Fruit fly (Drosophila melanogaster) whole organism, wandering third instar larva: Measurements from ENCODE around the gene CG31287.

Experiments
- CG9705 ChIP-seq: fragments of 200-800 bp; sonication (Bioruptor generic); optimal IDR thresholded peaks from 2 replicates; lab custom pipeline; 2018; ENCODE audit warnings: missing biosample characterization, mild to moderate bottlenecking, missing genetic modification characterization
- CrebA ChIP-seq: fragments of 200-800 bp; sonication (Bioruptor generic); optimal IDR thresholded peaks from 2 replicates; lab custom pipeline; 2016; ENCODE audit warnings: missing biosample characterization, mild to moderate bottlenecking, missing genetic modification characterization, borderline replicate concordance
- GATAd ChIP-seq: sonication (Bioruptor generic); optimal IDR thresholded peaks from 2 replicates; lab custom pipeline; 2016; ENCODE audit warnings: missing biosample characterization, missing genetic modification characterization
- HLH106 ChIP-seq: fragments of 200-800 bp; optimal IDR thresholded peaks from 3 replicates; lab custom pipeline; 2019; ENCODE audit warnings: missing biosample characterization, mild to moderate bottlenecking, missing genetic modification characterization, moderate library complexity
- Hnf4 ChIP-seq: fragments of 200-800 bp; sonication (Bioruptor generic); optimal IDR thresholded peaks from 2 replicates; lab custom pipeline; 2016; ENCODE audit warnings: missing biosample characterization, mild to moderate bottlenecking, missing genetic modification characterization
- Hr78 ChIP-seq: fragments of >200 bp; optimal IDR thresholded peaks from 2 replicates; lab custom pipeline; 2017; ENCODE audit warnings: missing biosample characterization, missing genetic modification characterization
- Hr83 ChIP-seq: fragments of 200-300 bp; sonication (Bioruptor generic); optimal IDR thresholded peaks from 2 replicates; lab custom pipeline; 2016; ENCODE audit warnings: missing biosample characterization, mild to moderate bottlenecking, missing genetic modification characterization, moderate library complexity; ENCODE audit not compliant: poor library complexity, severe bottlenecking
- Jra ChIP-seq: sonication (Bioruptor generic); optimal IDR thresholded peaks from 2 replicates; lab custom pipeline; 2016; ENCODE audit warnings: missing biosample characterization, missing genetic modification characterization
- Mio ChIP-seq: sonication (Bioruptor generic); optimal IDR thresholded peaks from 2 replicates; lab custom pipeline; 2016; ENCODE audit warnings: missing biosample characterization, missing genetic modification characterization
- Myc ChIP-seq: fragments of >200 bp; optimal IDR thresholded peaks from 2 replicates; lab custom pipeline; 2017
- OdsH ChIP-seq: fragments of 200-800 bp; sonication (Bioruptor generic); optimal IDR thresholded peaks from 2 replicates; lab custom pipeline; 2016; ENCODE audit warnings: missing biosample characterization, mild to moderate bottlenecking, missing genetic modification characterization
- Rel ChIP-seq, 2 experiments: fragments of 200-800 bp; sonication (Bioruptor generic) in 1 of 2; optimal IDR thresholded peaks; 2 replicates in 1 of 2; 3 replicates in 1 of 2; lab custom pipeline; 2016 to 2019; ENCODE audit warnings: mild to moderate bottlenecking in 2 of 2, missing biosample characterization in 2 of 2, missing genetic modification characterization in 2 of 2, moderate library complexity in 1 of 2
- Sp1 ChIP-seq: fragments of 200-800 bp; sonication (Bioruptor generic); optimal IDR thresholded peaks from 3 replicates; lab custom pipeline; 2019; ENCODE audit warnings: missing biosample characterization, mild to moderate bottlenecking, missing genetic modification characterization, moderate library complexity
- Vsx2 ChIP-seq: fragments of 200-300, 225-300 bp; sonication (Bioruptor generic); optimal IDR thresholded peaks from 2 replicates; lab custom pipeline; 2018; ENCODE audit warnings: missing biosample characterization, missing genetic modification characterization; ENCODE audit not compliant: partially characterized antibody
- br ChIP-seq: fragments of 200-800 bp; sonication (Bioruptor generic); optimal IDR thresholded peaks from 2 replicates; lab custom pipeline; 2016; ENCODE audit warnings: missing biosample characterization, missing genetic modification characterization
- brk ChIP-seq: fragments of 200-800 bp; sonication (Bioruptor generic); optimal IDR thresholded peaks from 2 replicates; lab custom pipeline; 2016; ENCODE audit warnings: missing biosample characterization, mild to moderate bottlenecking, missing genetic modification characterization
- dl ChIP-seq, 2 experiments: fragments of 175-275, 200-275 bp in 1 of 2; fragments of 200-275 bp in 1 of 2; sonication (Bioruptor generic); optimal IDR thresholded peaks; lab custom pipeline; 2018; ENCODE audit warnings: mild to moderate bottlenecking in 2 of 2, missing biosample characterization in 2 of 2, missing genetic modification characterization in 2 of 2, moderate library complexity in 2 of 2; ENCODE audit not compliant: partially characterized antibody in 2 of 2, insufficient read depth in 1 of 2
- dmrt93B ChIP-seq: fragments of 200-800 bp; sonication (Bioruptor generic); optimal IDR thresholded peaks from 2 replicates; lab custom pipeline; 2018; ENCODE audit warnings: missing biosample characterization, mild to moderate bottlenecking, missing genetic modification characterization
- dsf ChIP-seq: sonication (Bioruptor generic); optimal IDR thresholded peaks from 2 replicates; lab custom pipeline; 2016; ENCODE audit warnings: missing biosample characterization, missing genetic modification characterization, borderline replicate concordance
- ey ChIP-seq: fragments of 200-800 bp; sonication (Bioruptor generic); optimal IDR thresholded peaks from 2 replicates; lab custom pipeline; 2016; ENCODE audit warnings: missing biosample characterization, missing genetic modification characterization
- foxo ChIP-seq, 2 experiments: fragments of 200-800 bp; sonication (Bioruptor generic); optimal IDR thresholded peaks; 2 replicates in 1 of 2; 3 replicates in 1 of 2; lab custom pipeline; 2016 to 2017; ENCODE audit warnings: missing biosample characterization in 2 of 2, missing genetic modification characterization in 2 of 2
- fru ChIP-seq: fragments of 200-800 bp; sonication (Bioruptor generic); optimal IDR thresholded peaks from 3 replicates; lab custom pipeline; 2016; ENCODE audit warnings: missing biosample characterization, mild to moderate bottlenecking, missing genetic modification characterization
- h ChIP-seq: fragments of 200-800 bp; sonication (Bioruptor generic); optimal IDR thresholded peaks from 3 replicates; lab custom pipeline; 2016; ENCODE audit warnings: missing biosample characterization, mild to moderate bottlenecking, missing genetic modification characterization
- jim ChIP-seq: fragments of 175-275, 200-325 bp; sonication (Bioruptor generic); optimal IDR thresholded peaks from 2 replicates; lab custom pipeline; 2016; ENCODE audit warnings: missing biosample characterization, mild to moderate bottlenecking, missing genetic modification characterization
- lola ChIP-seq: fragments of >200 bp; optimal IDR thresholded peaks from 2 replicates; lab custom pipeline; 2017; ENCODE audit warnings: missing biosample characterization, missing genetic modification characterization
- pan ChIP-seq: fragments of >200 bp; optimal IDR thresholded peaks from 2 replicates; lab custom pipeline; 2017
- psq ChIP-seq: fragments of 200-800 bp; sonication (Bioruptor generic); optimal IDR thresholded peaks from 3 replicates; lab custom pipeline; 2017; ENCODE audit warnings: missing biosample characterization, mild to moderate bottlenecking, missing genetic modification characterization, moderate library complexity
- rgr ChIP-seq: fragments of 200-800 bp; sonication (Bioruptor generic); optimal IDR thresholded peaks from 3 replicates; lab custom pipeline; 2016; ENCODE audit warnings: missing biosample characterization, mild to moderate bottlenecking, missing genetic modification characterization
- sage ChIP-seq: fragments of 200-800 bp; sonication (Bioruptor generic); optimal IDR thresholded peaks from 2 replicates; lab custom pipeline; 2016; ENCODE audit warnings: missing biosample characterization, mild to moderate bottlenecking, missing genetic modification characterization
- sv ChIP-seq: fragments of 200-800 bp; sonication (Bioruptor generic); optimal IDR thresholded peaks from 3 replicates; lab custom pipeline; 2016; ENCODE audit warnings: missing biosample characterization, missing genetic modification characterization
- tai ChIP-seq: sonication (Bioruptor generic); optimal IDR thresholded peaks from 2 replicates; lab custom pipeline; 2016; ENCODE audit warnings: missing biosample characterization, missing genetic modification characterization
- woc ChIP-seq: sonication (Bioruptor generic); optimal IDR thresholded peaks from 2 replicates; lab custom pipeline; 2016; ENCODE audit warnings: missing biosample characterization, mild to moderate bottlenecking, missing genetic modification characterization

CG31287 gene

DNA sequence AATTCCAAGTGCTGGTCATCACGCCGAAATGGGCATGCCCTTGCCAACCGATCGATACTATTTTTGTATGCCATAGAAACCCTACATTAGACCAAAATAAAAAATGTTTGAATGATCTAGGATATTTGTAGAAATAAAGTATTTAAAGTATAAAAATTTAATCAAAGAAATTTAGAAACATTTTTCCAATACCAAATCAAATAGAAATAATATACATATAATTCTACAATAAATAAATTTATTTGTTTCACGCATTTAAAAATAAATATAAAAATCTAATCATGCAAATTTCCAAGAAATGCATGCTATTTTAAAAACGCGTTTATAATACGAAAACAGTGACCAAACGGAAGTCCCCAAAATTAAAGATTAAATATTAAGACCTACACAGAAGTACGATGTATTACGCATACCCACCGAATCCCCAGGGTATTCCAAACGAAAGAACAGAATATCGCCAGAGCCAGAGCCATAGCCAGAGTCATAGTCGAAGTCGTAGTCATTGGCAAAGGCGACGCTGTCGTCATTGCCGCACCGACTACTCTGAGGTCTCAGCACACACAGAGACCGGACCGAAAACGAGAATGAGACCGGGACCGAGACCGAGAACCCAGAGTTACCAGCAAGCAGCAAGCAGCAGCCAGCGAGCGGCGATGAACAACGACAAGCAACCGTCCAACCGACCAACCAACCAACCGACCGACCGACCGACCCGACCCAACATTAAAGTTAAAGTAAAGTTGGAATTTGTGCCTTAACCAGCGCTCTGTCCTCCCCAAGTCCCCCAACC, 5.9 kb downstream of the CG31287 start:
- TF ChIP-seq Hnf4 (GFP tag; lab: Kevin White, UChicago): peak; percentile 48
- TF ChIP-seq Vsx2 (GFP tag; lab: Kevin White, UChicago): no peak
- no peak for TF ChIP-seq sage (GFP tag; lab: Kevin White, UChicago)
- peak; percentile 60 for TF ChIP-seq OdsH (GFP tag; lab: Kevin White, UChicago)
- TF ChIP-seq dsf: no peak
- TF ChIP-seq h: peak; percentile 14
- TF ChIP-seq Rel (GFP tag; optimal IDR thresholded peaks at IDR 0.05; lab: Kevin White, UChicago): no peak
- TF ChIP-seq Rel (tag; optimal IDR thresholded peaks at IDR 0.05; lab: Kevin White, UChicago): no peak
- TF ChIP-seq CG9705 (GFP tag; lab: Kevin White, UChicago): no peak
- peak; percentile 5 for TF ChIP-seq psq (GFP tag; lab: Kevin White, UChicago)
- peak; percentile 54 for TF ChIP-seq HLH106
- TF ChIP-seq ey (GFP tag; lab: Kevin White, UChicago): peak; percentile 14
- peak; percentile 39 for TF ChIP-seq fru (GFP tag; lab: Kevin White, UChicago)
- no peak for TF ChIP-seq Myc (lab: Kevin White, UChicago)
- TF ChIP-seq woc (GFP tag; lab: Kevin White, UChicago): peak; percentile 61
- no peak for TF ChIP-seq sv (GFP tag; lab: Kevin White, UChicago)
- no peak for TF ChIP-seq brk (GFP tag; lab: Kevin White, UChicago)
- peak; percentile 47 for TF ChIP-seq dmrt93B
- TF ChIP-seq GATAd (GFP tag; lab: Kevin White, UChicago): no peak
- TF ChIP-seq foxo (GFP tag; optimal IDR thresholded peaks at IDR 0.05; lab: Kevin White, UChicago): peak in 1 of 2 experiments; percentile 58
- peak; percentile 37 for TF ChIP-seq rgr (GFP tag; lab: Kevin White, UChicago)
- peak; percentile 33 for TF ChIP-seq jim (GFP tag; lab: Kevin White, UChicago)
- TF ChIP-seq br (GFP tag; lab: Kevin White, UChicago): peak; percentile 19
- peak; percentile 64 for TF ChIP-seq Sp1

DNA sequence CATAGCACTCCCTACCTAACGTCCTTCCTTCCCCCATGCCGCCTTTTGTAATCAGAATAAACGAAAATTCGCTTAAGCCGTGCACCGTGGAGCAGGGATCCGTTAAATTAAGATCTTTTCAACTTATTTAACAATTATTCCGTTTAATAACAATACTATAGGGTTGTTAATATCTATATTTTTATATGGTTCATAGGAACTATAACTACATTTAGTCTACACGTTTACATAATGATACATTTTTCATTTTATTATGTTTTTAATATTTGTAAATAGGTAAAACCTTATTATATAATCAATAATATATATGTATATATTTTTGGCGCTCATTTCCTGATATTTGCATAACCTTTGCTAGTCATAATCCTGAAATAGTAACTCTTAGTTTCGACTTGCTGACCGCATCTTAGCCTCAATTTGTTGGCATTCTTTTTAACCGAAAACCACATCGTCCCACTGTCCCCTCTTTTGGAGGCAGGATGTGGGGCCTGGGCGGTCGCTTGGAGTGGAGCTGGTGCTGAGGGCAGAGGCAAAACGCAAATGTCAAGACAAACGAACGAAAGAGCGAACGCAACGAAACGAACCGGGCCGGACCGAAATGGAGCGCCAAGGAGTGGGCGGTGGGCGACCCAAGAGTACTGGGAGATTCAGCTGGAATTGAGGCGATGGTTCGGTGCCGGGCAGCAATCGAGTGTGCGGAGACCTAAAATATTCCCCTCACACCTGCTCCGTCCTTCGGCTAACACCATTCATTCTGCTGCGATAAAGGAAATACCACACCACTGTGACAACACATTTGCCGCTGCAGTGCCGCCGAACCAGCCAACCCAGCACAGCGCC, 6.8 kb downstream of the CG31287 start:
- peak; percentile 80 for TF ChIP-seq HLH106
- TF ChIP-seq Sp1: peak; percentile 91
- no peak for TF ChIP-seq pan (lab: Kevin White, UChicago)
- TF ChIP-seq br (GFP tag; lab: Kevin White, UChicago): peak; percentile 22
- peak; percentile 7 for TF ChIP-seq CrebA (GFP tag; lab: Kevin White, UChicago)
- peak; percentile 71 for TF ChIP-seq rgr (GFP tag; lab: Kevin White, UChicago)
- TF ChIP-seq foxo (GFP tag; optimal IDR thresholded peaks at IDR 0.05; lab: Kevin White, UChicago): peak in 1 of 2 experiments; percentile 77
- TF ChIP-seq tai (GFP tag; lab: Kevin White, UChicago): peak; percentile 27
- TF ChIP-seq h: peak; percentile 25
- TF ChIP-seq Hr78: no peak
- TF ChIP-seq sv (GFP tag; lab: Kevin White, UChicago): no peak
- TF ChIP-seq dmrt93B: peak; percentile 65
- peak; percentile 90 for TF ChIP-seq psq (GFP tag; lab: Kevin White, UChicago)
- TF ChIP-seq dl (GFP tag; optimal IDR thresholded peaks at IDR 0.05; lab: Kevin White, UChicago; ENCODE audit: insufficient read depth in 1 of 2, partially characterized antibody in 2 of 2): peak in 1 of 2 experiments; percentile 1
- TF ChIP-seq OdsH (GFP tag; lab: Kevin White, UChicago): peak; percentile 74
- TF ChIP-seq ey (GFP tag; lab: Kevin White, UChicago): peak; percentile 19
- peak; percentile 42 for TF ChIP-seq fru (GFP tag; lab: Kevin White, UChicago)
- TF ChIP-seq CG9705 (GFP tag; lab: Kevin White, UChicago): peak; percentile 51
- no peak for TF ChIP-seq Myc (lab: Kevin White, UChicago)
- no peak for TF ChIP-seq Hr83 (GFP tag; lab: Kevin White, UChicago)
- TF ChIP-seq, all 38 proteins: peak for 15

DNA sequence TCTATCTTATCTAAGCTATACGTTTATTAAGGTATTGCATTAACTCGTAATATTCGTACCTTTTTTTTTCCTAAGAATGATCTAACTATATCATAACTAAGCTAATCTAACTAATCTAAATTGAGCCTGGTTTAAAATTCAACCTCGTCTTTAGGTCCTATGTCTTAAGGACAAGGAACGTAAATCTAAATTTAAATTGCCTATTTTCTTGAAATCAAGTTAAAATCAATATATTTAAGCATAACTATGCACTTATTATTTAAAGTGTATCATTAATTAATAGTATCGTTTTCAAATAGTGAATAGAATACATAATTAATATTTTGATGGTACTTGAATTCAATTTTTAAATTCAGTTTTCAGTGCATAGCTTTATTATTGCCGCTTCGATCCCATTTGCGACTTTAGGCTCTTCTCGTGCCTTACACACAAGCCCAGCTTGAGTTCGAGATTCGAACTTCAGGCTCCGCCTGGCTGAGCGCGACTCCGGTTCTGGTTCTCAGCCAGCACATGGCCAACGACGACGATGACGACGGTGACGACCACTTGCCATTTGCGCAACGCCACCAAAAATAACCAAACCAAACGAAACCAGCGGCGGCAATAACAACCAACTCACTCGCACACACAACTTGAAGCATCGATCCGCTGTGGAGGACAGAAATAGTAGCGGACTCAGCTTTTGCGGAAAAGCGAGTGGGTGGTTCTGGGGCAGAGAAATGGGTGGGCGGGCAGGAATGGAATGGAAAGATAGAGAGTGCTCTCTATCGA, 7.8 kb downstream of the CG31287 start:
- TF ChIP-seq GATAd (GFP tag; lab: Kevin White, UChicago) (no peak), dl (GFP tag; optimal IDR thresholded peaks at IDR 0.05; lab: Kevin White, UChicago; ENCODE audit: insufficient read depth in 1 of 2, partially characterized antibody in 2 of 2) (peak in 1 of 2 experiments; percentile 5), Hnf4 (GFP tag; lab: Kevin White, UChicago) (peak; percentile 9), Jra (GFP tag; lab: Kevin White, UChicago) (no peak), sage (GFP tag; lab: Kevin White, UChicago) (no peak), br (GFP tag; lab: Kevin White, UChicago) (no peak), Hr78 (no peak), tai (GFP tag; lab: Kevin White, UChicago) (peak; percentile 21), lola (GFP tag; lab: Kevin White, UChicago) (no peak), CG9705 (GFP tag; lab: Kevin White, UChicago) (no peak), ey (GFP tag; lab: Kevin White, UChicago) (peak; percentile 2), Rel (GFP tag; optimal IDR thresholded peaks at IDR 0.05; lab: Kevin White, UChicago) (no peak), Rel (tag; optimal IDR thresholded peaks at IDR 0.05; lab: Kevin White, UChicago) (peak; percentile 37), Mio (no peak), woc (GFP tag; lab: Kevin White, UChicago) (peak; percentile 8), h (no peak), foxo (GFP tag; optimal IDR thresholded peaks at IDR 0.05; lab: Kevin White, UChicago) (peak in 1 of 2 experiments; percentile 27), rgr (GFP tag; lab: Kevin White, UChicago) (peak; percentile 17), brk (GFP tag; lab: Kevin White, UChicago) (no peak), Hr83 (GFP tag; lab: Kevin White, UChicago) (peak; percentile 4)
